Fruit fly (Drosophila melanogaster) whole organism, embryonic: ENCODE measurements around the gene Diedel2.

Source experiments
- CG2120 ChIP-seq: fragments of 200-800 bp; sonication (Bioruptor generic); optimal IDR thresholded peaks from 3 replicates; lab custom pipeline; 2016; ENCODE audit warnings: missing biosample characterization, missing genetic modification characterization
- CG30020 ChIP-seq: fragments of 200-800 bp; optimal IDR thresholded peaks from 2 replicates; lab custom pipeline; 2019; ENCODE audit warnings: missing biosample characterization, mild to moderate bottlenecking, missing genetic modification characterization, moderate library complexity
- NC2β ChIP-seq: fragments of 200-800 bp; sonication (Bioruptor generic); optimal IDR thresholded peaks from 2 replicates; lab custom pipeline; 2016; ENCODE audit warnings: missing biosample characterization, missing genetic modification characterization
- Nf-YC ChIP-seq: fragments of 200-800 bp; optimal IDR thresholded peaks from 3 replicates; lab custom pipeline; 2019; ENCODE audit warnings: missing biosample characterization, mild to moderate bottlenecking, missing genetic modification characterization, moderate library complexity
- PHDP ChIP-seq: fragments of 200-800 bp; sonication (Bioruptor generic); optimal IDR thresholded peaks from 3 replicates; lab custom pipeline; 2018; ENCODE audit warnings: missing biosample characterization, mild to moderate bottlenecking, missing genetic modification characterization, moderate library complexity
- ase ChIP-seq: fragments of 200-800 bp; sonication (Bioruptor generic); IDR thresholded peaks from 3 replicates; pipeline ENCODE4 v1.3.6; 2022; ENCODE audit warnings: missing biosample characterization, missing genetic modification characterization
- gsb ChIP-seq: fragments of 200-800 bp; sonication (Bioruptor generic); IDR thresholded peaks from 2 replicates; pipeline ENCODE4 v1.3.6; 2022; ENCODE audit warnings: missing biosample characterization, missing genetic modification characterization
- pan ChIP-seq, 4 experiments: fragments of >200 bp in 3 of 4; fragments of 200-800 bp in 1 of 4; sonication (Bioruptor generic) in 1 of 4; optimal IDR thresholded peaks in 3 of 4; IDR thresholded peaks in 1 of 4; 2 replicates each; pipeline versions ENCODE4 v1.3.6 to Lab custom; 2017 to 2022; ENCODE audit warnings: missing biosample characterization in 2 of 4, missing genetic modification characterization in 2 of 4, mixed read lengths in 1 of 4
- slou ChIP-seq: fragments of 200-800 bp; sonication (Bioruptor generic); optimal IDR thresholded peaks from 3 replicates; lab custom pipeline; 2016; ENCODE audit warnings: missing biosample characterization, missing genetic modification characterization
- vnd ChIP-seq: fragments of 200-800 bp; sonication (Bioruptor generic); IDR thresholded peaks from 3 replicates; pipeline ENCODE4 v1.3.6; 2022; ENCODE audit warnings: missing biosample characterization, missing genetic modification characterization; ENCODE audit not compliant: partially characterized antibody
- wek ChIP-seq: fragments of 200-800 bp; sonication (Bioruptor generic); optimal IDR thresholded peaks from 3 replicates; lab custom pipeline; 2018; ENCODE audit warnings: missing biosample characterization, mild to moderate bottlenecking, missing genetic modification characterization, moderate library complexity

DNA sequence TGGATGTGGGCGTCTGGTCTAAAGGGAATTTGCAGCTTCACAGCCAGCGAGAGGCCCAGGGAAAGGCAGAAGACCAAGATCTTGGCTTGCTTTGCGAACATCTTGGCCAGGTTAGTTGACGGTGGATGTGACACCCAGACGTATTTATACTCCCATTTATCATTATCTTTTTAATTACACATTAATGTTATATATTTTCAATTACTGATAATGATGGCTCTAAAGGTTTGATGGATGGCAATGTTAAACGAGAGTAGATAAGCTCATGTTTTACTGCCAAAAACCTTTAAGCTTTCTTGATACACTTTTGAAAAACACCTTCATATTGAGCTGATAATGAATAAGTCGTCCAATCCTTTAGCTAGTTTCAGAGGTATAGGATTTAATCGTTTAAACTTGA lies 18.6 kb upstream of the Diedel2 start, which contains the start of gene CG11470:
- TF ChIP-seq CG30020 (tag; lab: Kevin White, UChicago) (no peak), gsb (no peak), PHDP (tag; lab: Kevin White, UChicago) (no peak), NC2β (GFP tag; lab: Kevin White, UChicago) (no peak), vnd (GFP tag; lab: Robert Waterston, UW) (no peak), CG2120 (GFP tag; lab: Kevin White, UChicago) (no peak), wek (GFP tag; lab: Kevin White, UChicago) (no peak), slou (GFP tag; lab: Kevin White, UChicago) (no peak), ase (no peak), Nf-YC (tag; lab: Kevin White, UChicago) (no peak), pan (optimal IDR thresholded peaks at IDR 0.05; lab: Kevin White, UChicago) (no peak), pan (GFP tag; optimal IDR thresholded peaks at IDR 0.05 in 1 of 2, IDR thresholded peaks at IDR 0.05 in 1 of 2) (no peak)
